Fruit fly (Drosophila melanogaster): Measurements from ENCODE around the gene CG33966.

The CG33966 gene

DNA sequence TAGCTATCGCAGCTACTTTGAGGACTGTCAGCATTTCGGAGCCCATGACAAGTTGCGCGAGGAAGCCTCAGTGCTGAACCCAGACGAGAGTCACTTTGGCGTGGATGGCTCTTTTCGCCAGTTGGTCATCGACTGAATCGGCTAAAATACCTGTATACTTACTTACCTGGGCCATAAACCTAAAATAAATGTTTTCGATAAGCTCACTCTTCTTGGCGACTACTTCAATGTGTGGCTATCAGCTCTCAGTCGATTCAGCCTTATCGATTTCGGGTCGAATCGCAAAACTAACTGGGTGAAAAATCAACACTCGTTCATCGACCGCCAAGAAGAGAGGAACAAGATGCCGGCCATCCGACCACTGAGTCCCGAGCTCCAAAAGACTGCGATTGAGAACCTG, at the start of gene CG33966:
Gene CG33966, plus strand, starts transcription at position 301 of the 400 bp plus-strand sequence.
- TF ChIP-seq CG8319 (GFP tag; optimal IDR thresholded peaks at IDR 0.05) (no peak), CG10631 (GFP tag; optimal IDR thresholded peaks at IDR 0.05) (no peak), cyc (GFP tag; optimal IDR thresholded peaks at IDR 0.05) (no peak), CG6276 (GFP tag; optimal IDR thresholded peaks at IDR 0.05) (no peak), CG8632 (GFP tag; optimal IDR thresholded peaks at IDR 0.05) (no peak), CG11294 (GFP tag; IDR thresholded peaks at IDR 0.05) (no peak), Ets21C (GFP tag; optimal IDR thresholded peaks at IDR 0.05) (no peak), CG16779 (tag; optimal IDR thresholded peaks at IDR 0.05) (no peak), vri (GFP tag; optimal IDR thresholded peaks at IDR 0.05) (no peak), net (GFP tag; optimal IDR thresholded peaks at IDR 0.05) (no peak), Sox102F (GFP tag; optimal IDR thresholded peaks at IDR 0.05) (no peak), CG9139 (GFP tag; optimal IDR thresholded peaks at IDR 0.05) (no peak), CG15336 (GFP tag; IDR thresholded peaks at IDR 0.05) (no peak), Eip75B (GFP tag; optimal IDR thresholded peaks at IDR 0.05) (no peak), CG3919 (GFP tag; optimal IDR thresholded peaks at IDR 0.05) (no peak), Lpt (GFP tag; optimal IDR thresholded peaks at IDR 0.05) (no peak), fkh (GFP tag; optimal IDR thresholded peaks at IDR 0.05) (no peak), CG4318 (GFP tag; optimal IDR thresholded peaks at IDR 0.05) (no peak), Eip78C (GFP tag) (no peak)

DNA sequence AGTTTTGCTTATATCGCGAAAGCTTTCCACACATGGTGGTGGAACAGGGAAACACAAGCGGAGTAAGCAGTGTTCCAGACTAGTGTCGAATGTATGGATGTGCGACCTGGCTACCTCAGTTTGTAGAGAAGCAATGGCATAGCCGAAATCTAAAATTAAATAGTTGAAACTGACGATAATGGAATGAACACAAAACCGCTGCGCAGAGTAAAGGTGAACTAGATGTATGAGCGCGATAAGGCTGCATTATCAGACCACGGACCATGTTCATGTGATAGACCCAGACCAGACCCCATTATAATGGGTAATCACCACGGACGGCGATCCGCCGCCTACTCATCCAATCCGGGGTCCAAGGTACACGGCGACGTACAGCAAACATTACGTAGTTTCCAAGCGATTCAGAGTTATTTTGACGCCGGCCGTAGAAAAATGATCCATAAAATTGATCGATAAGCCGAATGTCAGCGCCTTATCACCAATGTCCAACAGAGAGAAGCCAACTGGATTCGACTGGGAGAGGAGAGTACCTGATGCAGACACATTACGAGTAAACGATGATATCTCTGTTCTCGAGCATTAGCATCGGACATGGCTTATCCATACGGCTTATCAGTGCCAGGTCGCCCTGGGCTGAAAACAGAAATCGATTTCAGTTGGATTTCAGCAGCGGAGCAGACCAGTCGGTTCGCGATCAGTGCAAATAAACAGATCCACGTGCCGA, 44.8 kb upstream of the CG33966 start, which contains the start of gene CG13912:
Gene CG13912, plus strand, starts transcription at position 653 of the 724 bp plus-strand sequence.
- TF ChIP-seq CG6808 (GFP tag; optimal IDR thresholded peaks at IDR 0.05) (peak; percentile 58), Blimp-1 (GFP tag; optimal IDR thresholded peaks at IDR 0.05) (no peak), CG6854 (GFP tag; optimal IDR thresholded peaks at IDR 0.05) (peak; percentile 54), CG11902 (GFP tag; optimal IDR thresholded peaks at IDR 0.05) (no peak), pdm3 (GFP tag; optimal IDR thresholded peaks at IDR 0.05) (no peak), Eip78C (GFP tag) (no peak), CG9139 (GFP tag; optimal IDR thresholded peaks at IDR 0.05) (peak; percentile 54), OdsH (GFP tag; optimal IDR thresholded peaks at IDR 0.05) (no peak), CG1621 (tag; optimal IDR thresholded peaks at IDR 0.05) (no peak), fd85E (GFP tag; optimal IDR thresholded peaks at IDR 0.05) (no peak), Lpt (GFP tag; optimal IDR thresholded peaks at IDR 0.05) (no peak), dac (GFP tag; optimal IDR thresholded peaks at IDR 0.05) (no peak), dsx (GFP tag; optimal IDR thresholded peaks at IDR 0.05; ENCODE audit: poor library complexity, severe bottlenecking) (no peak), CG10669 (GFP tag; optimal IDR thresholded peaks at IDR 0.05) (peak; percentile 31), CG6276 (GFP tag; optimal IDR thresholded peaks at IDR 0.05) (peak; percentile 59), salr (GFP tag; optimal IDR thresholded peaks at IDR 0.05) (no peak), Smox (GFP tag; optimal IDR thresholded peaks at IDR 0.05) (no peak), Met (GFP tag; optimal IDR thresholded peaks at IDR 0.05) (no peak), CG6163 (GFP tag; IDR thresholded peaks at IDR 0.05) (no peak), fkh (GFP tag; optimal IDR thresholded peaks at IDR 0.05) (peak; percentile 48), Sox102F (GFP tag; optimal IDR thresholded peaks at IDR 0.05) (no peak), vri (GFP tag; optimal IDR thresholded peaks at IDR 0.05) (peak; percentile 62), CG10631 (GFP tag; optimal IDR thresholded peaks at IDR 0.05) (no peak), CG15336 (GFP tag; IDR thresholded peaks at IDR 0.05) (no peak), ss (GFP tag; optimal IDR thresholded peaks at IDR 0.05) (peak; percentile 67 to 72), Ets96B (tag; optimal IDR thresholded peaks at IDR 0.05) (no peak), CG3919 (GFP tag; optimal IDR thresholded peaks at IDR 0.05) (no peak), topi (GFP tag; optimal IDR thresholded peaks at IDR 0.05) (no peak), lz (GFP tag; optimal IDR thresholded peaks at IDR 0.05) (no peak), svp (GFP tag) (peak; percentile 94), spab (GFP tag; optimal IDR thresholded peaks at IDR 0.05) (peak; percentile 15), Gug (GFP tag; IDR thresholded peaks at IDR 0.05) (no peak), Sox14 (GFP tag; optimal IDR thresholded peaks at IDR 0.05) (no peak), CG3032 (tag; optimal IDR thresholded peaks at IDR 0.05) (no peak), CG16779 (tag; optimal IDR thresholded peaks at IDR 0.05) (peak; percentile 1), acj6 (GFP tag; optimal IDR thresholded peaks at IDR 0.05) (no peak)

All from whole organism, prepupa.